Worm (Caenorhabditis elegans) whole organism, young adult: ENCODE results near the gene C01B10.9.
A peak's percentile ranks its signal among the peaks of the same experiment; 100 is the strongest.
"Not testable (repeated sequence)": the region's sequence is repeated elsewhere in the genome, so short reads cannot be mapped to it uniquely, and the experiment has no call there.

Experiments used
- B0336.3 ChIP-seq: fragments of 200-800 bp; sonication (Bioruptor generic); IDR thresholded peaks from 2 replicates; pipeline ENCODE4 v1.3.6; 2022; ENCODE audit warnings: missing genetic modification characterization, missing compliant biosample characterization
- D2030.7 ChIP-seq: fragments of 200-800 bp; sonication (Bioruptor generic); IDR thresholded peaks from 2 replicates; pipeline ENCODE4 v1.3.6; 2022; ENCODE audit warnings: missing genetic modification reagents, missing genetic modification characterization, missing compliant biosample characterization
- F10E7.11 ChIP-seq: sonication (generic microtip); optimal IDR thresholded peaks from 2 replicates; lab custom pipeline; 2017; ENCODE audit warnings: mild to moderate bottlenecking, missing genetic modification characterization, moderate library complexity, missing compliant biosample characterization
- F22D6.2 ChIP-seq: sonication (generic microtip); optimal IDR thresholded peaks from 2 replicates; lab custom pipeline; 2016; ENCODE audit warnings: mild to moderate bottlenecking, missing genetic modification characterization, missing compliant biosample characterization
- F23B12.7 ChIP-seq: sonication (generic microtip); optimal IDR thresholded peaks from 2 replicates; lab custom pipeline; 2017; ENCODE audit warnings: missing genetic modification characterization, mild to moderate bottlenecking, missing compliant biosample characterization, antibody characterized with exemption, moderate library complexity; ENCODE audit not compliant: insufficient read depth
- F33H1.4 ChIP-seq: fragments of 200-800 bp; sonication (Bioruptor generic); IDR thresholded peaks from 2 replicates; pipeline ENCODE4 v1.3.6; 2022; ENCODE audit warnings: missing genetic modification reagents, missing genetic modification characterization, missing compliant biosample characterization
- F52B5.7 ChIP-seq: sonication (generic microtip); optimal IDR thresholded peaks from 2 replicates; lab custom pipeline; 2016; ENCODE audit warnings: mild to moderate bottlenecking, missing genetic modification characterization, missing compliant biosample characterization
- Y56A3A.18 ChIP-seq: fragments of 200-800 bp; sonication (Bioruptor generic); IDR thresholded peaks from 2 replicates; pipeline ENCODE4 v1.3.6; 2022; ENCODE audit warnings: missing genetic modification reagents, missing genetic modification characterization, missing compliant biosample characterization
- ZK185.1 ChIP-seq: sonication (generic microtip); optimal IDR thresholded peaks from 2 replicates; lab custom pipeline; 2016; ENCODE audit warnings: mild to moderate bottlenecking, missing genetic modification characterization, missing compliant biosample characterization; ENCODE audit not compliant: poor library complexity, severe bottlenecking
- akir-1 ChIP-seq: fragments of 200-800 bp; sonication (Bioruptor generic); optimal IDR thresholded peaks from 2 replicates; lab custom pipeline; 2018; ENCODE audit warnings: mild to moderate bottlenecking, missing genetic modification characterization, moderate library complexity, missing compliant biosample characterization
- ama-1 ChIP-seq, 3 experiments: fragments of 150-350 bp in 1 of 3; sonication (generic microtip) in 2 of 3; optimal IDR thresholded peaks; 2 replicates each; lab custom pipeline; 2014 to 2018; ENCODE audit warnings: missing biosample characterization in 2 of 3, missing genetic modification characterization in 2 of 3, missing genetic modification reagents in 2 of 3
- attf-3 ChIP-seq: fragments of 200-800 bp; sonication (Bioruptor generic); conservative IDR thresholded peaks from 2 replicates; pipeline ENCODE4 v1.3.6; 2022; ENCODE audit warnings: missing genetic modification reagents, missing genetic modification characterization, missing compliant biosample characterization
- attf-5 ChIP-seq: fragments of 200-800 bp; sonication (Bioruptor generic); optimal IDR thresholded peaks from 2 replicates; lab custom pipeline; 2018; ENCODE audit warnings: mild to moderate bottlenecking, missing genetic modification characterization, missing compliant biosample characterization
- bed-1 ChIP-seq: fragments of 200-800 bp; sonication (Bioruptor generic); IDR thresholded peaks from 2 replicates; pipeline ENCODE4 v1.3.6; 2022; ENCODE audit warnings: missing genetic modification reagents, missing genetic modification characterization, missing compliant biosample characterization
- cebp-1 ChIP-seq, 2 experiments: fragments of 200-800 bp in 1 of 2; sonication (Bioruptor generic) in 1 of 2; sonication (generic microtip) in 1 of 2; IDR thresholded peaks in 1 of 2; optimal IDR thresholded peaks in 1 of 2; 2 replicates each; pipeline versions ENCODE4 v1.3.6 to Lab custom; 2017 to 2022; ENCODE audit warnings: missing compliant biosample characterization in 2 of 2, missing genetic modification characterization in 2 of 2, mild to moderate bottlenecking in 1 of 2, missing genetic modification reagents in 1 of 2, moderate library complexity in 1 of 2
- ceh-40 ChIP-seq: fragments of 200-800 bp; sonication (Bioruptor generic); IDR thresholded peaks from 2 replicates; pipeline ENCODE4 v1.3.6; 2022; ENCODE audit warnings: missing genetic modification characterization, missing compliant biosample characterization
- ceh-58 ChIP-seq: fragments of 200-800 bp; sonication (Bioruptor generic); IDR thresholded peaks from 2 replicates; pipeline ENCODE4 v1.3.6; 2022; ENCODE audit warnings: missing genetic modification characterization, missing compliant biosample characterization
- dpl-1 ChIP-seq: fragments of 150-350 bp; optimal IDR thresholded peaks from 2 replicates; lab custom pipeline; 2014; ENCODE audit warnings: missing biosample characterization, missing genetic modification reagents, missing genetic modification characterization
- efl-1 ChIP-seq: fragments of 150-350 bp; optimal IDR thresholded peaks from 2 replicates; lab custom pipeline; 2014; ENCODE audit warnings: missing biosample characterization, missing genetic modification reagents, missing genetic modification characterization
- egl-18 ChIP-seq: fragments of 200-800 bp; sonication (Bioruptor generic); IDR thresholded peaks from 2 replicates; pipeline ENCODE4 v1.3.6; 2022; ENCODE audit warnings: missing genetic modification reagents, missing genetic modification characterization, missing compliant biosample characterization
- ekl-4 ChIP-seq: fragments of 200-800 bp; sonication (Bioruptor generic); IDR thresholded peaks from 2 replicates; pipeline ENCODE4 v1.3.6; 2022; ENCODE audit warnings: missing genetic modification reagents, missing genetic modification characterization, missing compliant biosample characterization
- lin-26 ChIP-seq: fragments of 200-800 bp; sonication (Bioruptor generic); IDR thresholded peaks from 2 replicates; pipeline ENCODE4 v1.3.6; 2022; ENCODE audit warnings: missing genetic modification reagents, missing genetic modification characterization, missing compliant biosample characterization
- madf-6 ChIP-seq: fragments of 200-800 bp; sonication (Bioruptor generic); IDR thresholded peaks from 2 replicates; pipeline ENCODE4 v1.3.6; 2022; ENCODE audit warnings: missing genetic modification reagents, missing genetic modification characterization, missing compliant biosample characterization
- mes-4 ChIP-seq: sonication (generic microtip); optimal IDR thresholded peaks from 2 replicates; lab custom pipeline; 2016; ENCODE audit warnings: missing genotype, missing genetic modification characterization, missing compliant biosample characterization
- nfya-1 ChIP-seq: sonication (generic microtip); optimal IDR thresholded peaks from 2 replicates; lab custom pipeline; 2017; ENCODE audit warnings: antibody characterized with exemption, missing compliant biosample characterization, missing genetic modification characterization, borderline replicate concordance; ENCODE audit not compliant: insufficient read depth
- nhr-120 ChIP-seq: fragments of 200-800 bp; sonication (Bioruptor generic); IDR thresholded peaks from 2 replicates; pipeline ENCODE4 v1.3.6; 2022; ENCODE audit warnings: missing genetic modification characterization, missing compliant biosample characterization
- nhr-80 ChIP-seq: sonication (generic microtip); optimal IDR thresholded peaks from 2 replicates; lab custom pipeline; 2016; ENCODE audit warnings: missing genetic modification characterization, missing compliant biosample characterization
- snpc-1.1 ChIP-seq: sonication (generic microtip); optimal IDR thresholded peaks from 2 replicates; lab custom pipeline; 2017; ENCODE audit warnings: missing genetic modification characterization, mild to moderate bottlenecking, missing compliant biosample characterization, antibody characterized with exemption, moderate library complexity, missing genotype, missing genetic modification reagents; ENCODE audit not compliant: insufficient read depth
- tbp1 ChIP-seq: fragments of 200-800 bp; sonication (Bioruptor generic); optimal IDR thresholded peaks from 2 replicates; lab custom pipeline; 2018; ENCODE audit warnings: mild to moderate bottlenecking, missing genetic modification characterization, missing compliant biosample characterization
- tbx-9 ChIP-seq: sonication (generic microtip); optimal IDR thresholded peaks from 2 replicates; lab custom pipeline; 2016; ENCODE audit warnings: borderline replicate concordance, missing genetic modification characterization, inconsistent platforms, missing compliant biosample characterization
- tlf-1 ChIP-seq: fragments of 200-800 bp; sonication (Bioruptor generic); optimal IDR thresholded peaks from 2 replicates; lab custom pipeline; 2018; ENCODE audit warnings: mild to moderate bottlenecking, missing genetic modification characterization, missing compliant biosample characterization
- ztf-25 ChIP-seq: fragments of 200-800 bp; sonication (Bioruptor generic); IDR thresholded peaks from 2 replicates; pipeline ENCODE4 v1.3.6; 2022; ENCODE audit warnings: missing genetic modification reagents, missing genetic modification characterization, missing compliant biosample characterization

Gene C01B10.9

DNA sequence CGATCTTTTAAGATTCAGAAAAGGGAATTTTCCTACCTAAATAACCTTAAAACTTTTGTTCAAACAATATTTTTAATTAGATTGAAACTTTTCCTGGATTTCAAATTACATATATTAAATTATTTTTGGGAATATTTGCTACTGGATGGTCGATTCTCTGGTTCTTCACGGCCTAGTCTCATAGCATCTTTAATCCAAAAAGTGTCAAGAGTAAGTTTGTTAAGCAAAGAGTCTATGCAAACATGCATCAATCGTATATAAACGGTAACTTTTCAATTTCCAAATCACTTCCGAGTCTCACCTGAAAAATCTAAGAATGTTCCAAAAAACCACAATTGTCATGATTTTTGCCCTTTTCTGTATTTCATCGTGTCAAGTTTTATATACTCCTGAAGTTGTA is 34.1 kb upstream of the C01B10.9 start, which contains the start of gene nspb-4:
nspb-4 (plus strand) TSS at position 301 of the 400 bp plus-strand sequence.
- not testable (repeated sequence) for TF ChIP-seq nhr-120; attf-3 (GFP tag; lab: Robert Waterston, UW); F23B12.7 (tag; lab: Kevin White, UChicago)

DNA sequence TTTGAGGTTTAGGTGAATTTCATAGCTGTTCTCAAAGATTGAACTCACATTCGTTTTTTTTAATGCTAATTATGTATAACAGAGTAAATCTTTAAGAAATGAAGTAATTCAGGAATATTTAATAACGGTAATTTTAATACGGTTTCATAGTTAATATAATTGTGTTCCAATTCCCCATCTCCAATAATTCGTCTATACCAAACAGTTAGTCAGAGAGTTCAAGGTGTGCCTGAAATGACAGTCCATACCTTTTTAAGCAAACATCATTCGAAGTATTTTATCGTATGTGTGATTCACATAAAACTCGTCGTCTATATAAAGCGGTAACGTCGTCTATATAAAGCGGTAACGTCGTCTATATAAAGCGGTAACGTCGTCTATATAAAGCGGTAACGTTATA is 33.3 kb upstream of the C01B10.9 start, which contains the start of gene nspb-5:
nspb-5 (plus strand) TSS at position 301 of the 400 bp plus-strand sequence.
- TF ChIP-seq F10E7.11; nfya-1 (tag; lab: Kevin White, UChicago); B0336.3: not testable (repeated sequence)
- TF ChIP-seq, all 124 proteins: peak for 0; not testable (repeated sequence) for 124

DNA sequence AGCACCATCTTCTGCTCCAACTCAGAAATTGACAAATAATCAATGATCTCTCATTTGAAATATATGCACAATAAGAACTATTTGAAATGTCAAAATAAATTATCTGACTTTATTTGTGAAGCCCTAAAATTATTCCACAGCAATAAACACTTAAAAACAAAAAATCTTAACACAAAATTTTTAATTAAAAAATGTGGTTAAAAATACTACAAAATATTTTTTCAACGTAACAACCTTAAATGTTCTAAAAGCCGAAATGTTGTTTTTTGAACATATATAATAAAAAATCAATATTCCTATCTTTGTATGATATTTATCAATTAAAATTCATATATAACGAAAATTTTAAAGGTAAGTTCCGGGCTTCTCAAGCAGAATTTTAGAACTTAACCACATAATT is 32.6 kb upstream of the C01B10.9 start, which contains the start of gene F38A5.8:
F38A5.8 (plus strand) TSS at position 301 of the 400 bp plus-strand sequence.
- TF ChIP-seq ZK185.1 (tag; lab: Kevin White, UChicago) (no peak), F52B5.7 (tag; lab: Kevin White, UChicago) (no peak), Y56A3A.18 (GFP tag; lab: Robert Waterston, UW) (no peak), ztf-25 (GFP tag; lab: Robert Waterston, UW) (no peak), ama-1 (optimal IDR thresholded peaks at IDR 0.05; lab: Kevin White, UChicago) (no peak), ama-1 (GFP tag; optimal IDR thresholded peaks at IDR 0.05; lab: Kevin White, UChicago) (no peak), dpl-1 (GFP tag; lab: Kevin White, UChicago) (no peak), mes-4 (tag; lab: Kevin White, UChicago) (no peak), tbx-9 (tag; lab: Kevin White, UChicago) (no peak), efl-1 (GFP tag; lab: Kevin White, UChicago) (no peak), akir-1 (GFP tag; lab: Kevin White, UChicago) (no peak), bed-1 (GFP tag; lab: Robert Waterston, UW) (no peak), F22D6.2 (tag; lab: Kevin White, UChicago) (no peak)

DNA sequence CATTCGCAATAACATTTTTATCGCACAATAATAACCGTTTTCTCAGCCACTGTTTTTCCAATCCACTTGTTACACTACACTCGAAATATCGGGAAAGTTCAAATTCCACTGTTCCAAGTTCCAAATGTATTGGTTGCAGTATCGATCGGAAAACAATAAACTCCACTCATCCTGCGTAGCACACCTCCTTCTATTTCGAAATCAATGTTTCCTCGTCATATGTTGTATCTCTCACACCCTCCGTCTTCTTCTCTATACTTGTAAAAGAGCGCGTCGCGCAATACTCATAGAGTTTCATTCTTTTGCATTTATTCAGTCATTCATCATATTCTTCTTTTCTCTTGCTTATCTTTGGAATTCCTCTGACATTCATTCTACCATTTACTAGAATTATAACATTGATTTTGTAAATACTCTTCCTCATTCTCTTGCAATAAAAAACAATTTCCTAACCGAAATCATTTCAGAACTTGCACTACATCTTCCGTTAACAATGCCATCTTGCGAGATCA is 30.8 kb upstream of the C01B10.9 start, which contains the start of gene sup-36:
sup-36 (plus strand) TSS at position 462 of the 512 bp plus-strand sequence.
- no peak for TF ChIP-seq F33H1.4 (GFP tag; lab: Robert Waterston, UW)
- TF ChIP-seq ekl-4 (GFP tag; lab: Robert Waterston, UW) = no peak
- no peak for TF ChIP-seq tbp1 (GFP tag; lab: Kevin White, UChicago)
- TF ChIP-seq madf-6 = no peak
- TF ChIP-seq ama-1 (optimal IDR thresholded peaks at IDR 0.05; lab: Kevin White, UChicago) = no peak
- TF ChIP-seq ama-1 (GFP tag; optimal IDR thresholded peaks at IDR 0.05; lab: Kevin White, UChicago) = no peak
- TF ChIP-seq tlf-1 (GFP tag; lab: Kevin White, UChicago) = no peak
- no peak for TF ChIP-seq ceh-40 (GFP tag; lab: Robert Waterston, UW)
- peak; percentile 31 for TF ChIP-seq nhr-80
- TF ChIP-seq nhr-120 = no peak
- TF ChIP-seq attf-5 (GFP tag; lab: Kevin White, UChicago) = peak; percentile 46
- TF ChIP-seq ceh-58 (GFP tag; lab: Robert Waterston, UW) = no peak
- no peak for TF ChIP-seq snpc-1.1
- no peak for TF ChIP-seq D2030.7 (GFP tag; lab: Robert Waterston, UW)
- TF ChIP-seq egl-18 (GFP tag; lab: Robert Waterston, UW) = no peak
- TF ChIP-seq attf-3 (GFP tag; lab: Robert Waterston, UW) = no peak
- TF ChIP-seq lin-26 (GFP tag; lab: Robert Waterston, UW) = no peak
- peak; percentile 84 for TF ChIP-seq cebp-1 (GFP tag; IDR thresholded peaks at IDR 0.05; lab: Robert Waterston, UW)
- peak; percentile 90 for TF ChIP-seq cebp-1 (tag; optimal IDR thresholded peaks at IDR 0.05; lab: Kevin White, UChicago)
